Worm (Caenorhabditis elegans): ENCODE data around the gene mmaa-1.

DNA sequence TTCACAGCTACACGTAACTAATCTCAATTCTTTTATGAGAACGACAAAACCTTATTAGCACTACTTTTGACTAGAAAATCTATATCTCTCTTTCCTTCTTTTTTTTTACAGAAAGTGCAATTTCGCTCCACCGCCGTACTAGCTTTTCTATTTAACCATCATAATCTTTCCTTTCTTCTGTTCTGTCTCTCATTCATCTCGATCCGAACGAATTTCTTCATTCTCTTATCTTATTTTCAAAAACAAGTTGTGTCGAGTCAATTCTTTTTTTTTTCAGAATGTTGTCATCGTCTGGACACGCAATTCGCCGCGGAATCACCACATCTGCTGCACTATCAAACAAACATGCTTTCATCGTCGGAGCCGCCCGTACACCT lies 27.4 kb downstream of the mmaa-1 start, which contains the start of gene kat-1:
- TF ChIP-seq egl-27 (tag; optimal IDR thresholded peaks at IDR 0.05) = no peak
- TF ChIP-seq unc-62 (GFP tag; optimal IDR thresholded peaks at IDR 0.05) = no peak
- no peak for TF ChIP-seq snpc-4 (tag; optimal IDR thresholded peaks at IDR 0.05)
- no peak for TF ChIP-seq aly-2 (tag; optimal IDR thresholded peaks at IDR 0.05)
- TF ChIP-seq ama-1 (optimal IDR thresholded peaks at IDR 0.05) = no peak
- TF ChIP-seq ztf-4 (tag; optimal IDR thresholded peaks at IDR 0.05) = no peak
- no peak for TF ChIP-seq ZK546.5 (tag; optimal IDR thresholded peaks at IDR 0.05)
- no peak for TF ChIP-seq pha-4 (tag; optimal IDR thresholded peaks at IDR 0.05)
- TF ChIP-seq nhr-12 (tag; optimal IDR thresholded peaks at IDR 0.05) = no peak
